Worm (Caenorhabditis elegans) whole organism, early embryonic: ENCODE measurements around the gene W03C9.1.

Source experiments
- B0310.2 ChIP-seq: sonication (generic microtip); optimal IDR thresholded peaks from 2 replicates; lab custom pipeline; 2016; ENCODE audit warnings: mild to moderate bottlenecking, missing genetic modification characterization, missing compliant biosample characterization
- F13C5.2 ChIP-seq: sonication (generic microtip); optimal IDR thresholded peaks from 2 replicates; lab custom pipeline; 2017; ENCODE audit warnings: mild to moderate bottlenecking, missing genetic modification characterization, inconsistent platforms, missing compliant biosample characterization
- aly-1 ChIP-seq: sonication (generic microtip); optimal IDR thresholded peaks from 2 replicates; lab custom pipeline; 2016; ENCODE audit warnings: missing genetic modification characterization, missing compliant biosample characterization
- ama-1 ChIP-seq: fragments of 150-350 bp; optimal IDR thresholded peaks from 2 replicates; lab custom pipeline; 2014
- ceh-13 ChIP-seq: fragments of 200-800 bp; sonication (Bioruptor generic); optimal IDR thresholded peaks from 2 replicates; lab custom pipeline; 2018; ENCODE audit warnings: mild to moderate bottlenecking, missing genetic modification characterization, missing compliant biosample characterization
- ceh-36 ChIP-seq: sonication (generic microtip); optimal IDR thresholded peaks from 2 replicates; lab custom pipeline; 2016; ENCODE audit warnings: missing genetic modification characterization, inconsistent platforms, missing compliant biosample characterization
- ets-7 ChIP-seq: sonication (generic microtip); optimal IDR thresholded peaks from 2 replicates; lab custom pipeline; 2016; ENCODE audit warnings: missing genotype, missing genetic modification characterization, missing compliant biosample characterization
- flt-1 ChIP-seq: fragments of 200-800 bp; sonication (Bioruptor generic); IDR thresholded peaks from 2 replicates; pipeline ENCODE4 v1.3.6; 2022; ENCODE audit warnings: missing genetic modification characterization, missing compliant biosample characterization
- hmbx-1 ChIP-seq: sonication (generic microtip); optimal IDR thresholded peaks from 2 replicates; lab custom pipeline; 2016; ENCODE audit warnings: mild to moderate bottlenecking, missing genetic modification characterization, missing compliant biosample characterization
- hmg-4 ChIP-seq: fragments of 200-800 bp; sonication (Bioruptor generic); optimal IDR thresholded peaks from 2 replicates; lab custom pipeline; 2018; ENCODE audit warnings: mild to moderate bottlenecking, missing genetic modification characterization, missing compliant biosample characterization
- hnd-1 ChIP-seq: sonication (generic microtip); optimal IDR thresholded peaks from 2 replicates; lab custom pipeline; 2016; ENCODE audit warnings: missing genetic modification characterization, missing compliant biosample characterization
- pes-1 ChIP-seq: fragments of 200-800 bp; sonication (Bioruptor generic); IDR thresholded peaks from 2 replicates; pipeline ENCODE4 v1.3.6; 2022; ENCODE audit warnings: missing genetic modification reagents, missing genetic modification characterization, missing compliant biosample characterization
- scrt-1 ChIP-seq: fragments of 200-800 bp; sonication (Bioruptor generic); IDR thresholded peaks from 2 replicates; pipeline ENCODE4 v1.3.6; 2022; ENCODE audit warnings: missing genetic modification characterization, missing compliant biosample characterization
- sea-1 ChIP-seq: fragments of 200-800 bp; sonication (Bioruptor generic); conservative IDR thresholded peaks from 2 replicates; pipeline ENCODE4 v1.3.6; 2022; ENCODE audit warnings: missing genetic modification characterization, missing compliant biosample characterization
- tbx-11 ChIP-seq: fragments of 200-800 bp; sonication (Bioruptor generic); IDR thresholded peaks from 2 replicates; pipeline ENCODE4 v1.3.6; 2022; ENCODE audit warnings: missing genetic modification characterization, missing compliant biosample characterization
- tbx-37 ChIP-seq: fragments of 200-800 bp; sonication (Bioruptor generic); conservative IDR thresholded peaks from 2 replicates; pipeline ENCODE4 v1.3.6; 2022; ENCODE audit warnings: missing genetic modification reagents, missing genetic modification characterization, missing compliant biosample characterization
- tra-4 ChIP-seq: sonication (generic microtip); optimal IDR thresholded peaks from 2 replicates; lab custom pipeline; 2017; ENCODE audit warnings: missing genetic modification characterization, missing compliant biosample characterization

W03C9.1 gene

ce11 chrII:11992701-11993100 is 30.8 kb upstream of the W03C9.1 start, which contains the start of gene dhps-1:
Gene dhps-1 (plus strand): TSS chrII:11993001.
- TF ChIP-seq tbx-37 (GFP tag; lab: Robert Waterston, UW): no peak
- no peak for TF ChIP-seq tbx-11 (GFP tag; lab: Robert Waterston, UW)
- TF ChIP-seq ama-1 (lab: Kevin White, UChicago): no peak
- no peak for TF ChIP-seq aly-1 (tag; lab: Kevin White, UChicago)
- no peak for TF ChIP-seq ceh-13 (GFP tag; lab: Kevin White, UChicago)
- no peak for TF ChIP-seq hnd-1 (tag; lab: Kevin White, UChicago)
- no peak for TF ChIP-seq scrt-1 (GFP tag; lab: Robert Waterston, UW)
- TF ChIP-seq hmbx-1 (tag; lab: Kevin White, UChicago): no peak
- TF ChIP-seq tra-4: no peak
- TF ChIP-seq ets-7 (tag; lab: Kevin White, UChicago): no peak
- TF ChIP-seq flt-1: no peak
- no peak for TF ChIP-seq pes-1 (GFP tag; lab: Robert Waterston, UW)
- no peak for TF ChIP-seq F13C5.2
- no peak for TF ChIP-seq B0310.2
- TF ChIP-seq sea-1: no peak
- TF ChIP-seq hmg-4 (GFP tag; lab: Kevin White, UChicago): no peak

ce11 chrII:11988724-11989123 is 26.8 kb upstream of the W03C9.1 start, which contains the start of gene Y17G7B.3:
Gene Y17G7B.3 (plus strand): TSS chrII:11989024.
- TF ChIP-seq tra-4 (no peak), ama-1 (lab: Kevin White, UChicago) (peak; percentile 37), B0310.2 (no peak), ceh-13 (GFP tag; lab: Kevin White, UChicago) (no peak)

- no peak for TF ChIP-seq ceh-13 (GFP tag; lab: Kevin White, UChicago)
- TF ChIP-seq pes-1 (GFP tag; lab: Robert Waterston, UW): 0 out of 2 replicates have a peak, but pooled peaks have one; percentile 41
- peak; percentile 62 for TF ChIP-seq F13C5.2
- no peak for TF ChIP-seq sea-1
- 0 out of 2 replicates have a peak, but pooled peaks have one; percentile 35 for TF ChIP-seq tbx-37 (GFP tag; lab: Robert Waterston, UW)
- TF ChIP-seq ama-1 (lab: Kevin White, UChicago): no peak
Measured at ce11 chrII:11980110-11980509, 18.2 kb upstream of the W03C9.1 start.

ce11 chrII:11979449-11980095 is 17.6 kb upstream of the W03C9.1 start, which contains the start of the genes ash-2 and Y17G7B.20:
Gene ash-2 (plus strand): TSS chrII:11979838.
Gene Y17G7B.20 (minus strand): TSS chrII:11979844.
- TF ChIP-seq hnd-1 (tag; lab: Kevin White, UChicago) (no peak), pes-1 (GFP tag; lab: Robert Waterston, UW) (no peak), ets-7 (tag; lab: Kevin White, UChicago) (no peak), B0310.2 (no peak), aly-1 (tag; lab: Kevin White, UChicago) (no peak), hmbx-1 (tag; lab: Kevin White, UChicago) (no peak), F13C5.2 (peak; percentile 74), tra-4 (no peak), sea-1 (no peak), ceh-13 (GFP tag; lab: Kevin White, UChicago) (no peak), ceh-36 (tag; lab: Kevin White, UChicago) (no peak), hmg-4 (GFP tag; lab: Kevin White, UChicago) (peak; percentile 58), ama-1 (lab: Kevin White, UChicago) (peak; percentile 72), scrt-1 (GFP tag; lab: Robert Waterston, UW) (no peak), flt-1 (no peak), tbx-11 (GFP tag; lab: Robert Waterston, UW) (no peak), tbx-37 (GFP tag; lab: Robert Waterston, UW) (no peak)

ce11 chrII:11978920-11979319 is 17.0 kb upstream of the W03C9.1 start:
- TF ChIP-seq tbx-11 (GFP tag; lab: Robert Waterston, UW): no peak
- no peak for TF ChIP-seq ets-7 (tag; lab: Kevin White, UChicago)
- no peak for TF ChIP-seq ama-1 (lab: Kevin White, UChicago)
- TF ChIP-seq ceh-36 (tag; lab: Kevin White, UChicago): no peak
- no peak for TF ChIP-seq F13C5.2
- TF ChIP-seq aly-1 (tag; lab: Kevin White, UChicago): no peak
- TF ChIP-seq hmbx-1 (tag; lab: Kevin White, UChicago): no peak
- TF ChIP-seq flt-1: no peak
- no peak for TF ChIP-seq hnd-1 (tag; lab: Kevin White, UChicago)
- no peak for TF ChIP-seq scrt-1 (GFP tag; lab: Robert Waterston, UW)

ce11 chrII:11978478-11978877 is 16.6 kb upstream of the W03C9.1 start:
- no peak for TF ChIP-seq B0310.2
- TF ChIP-seq hmg-4 (GFP tag; lab: Kevin White, UChicago): no peak
- no peak for TF ChIP-seq hnd-1 (tag; lab: Kevin White, UChicago)
- TF ChIP-seq aly-1 (tag; lab: Kevin White, UChicago): no peak
- TF ChIP-seq ets-7 (tag; lab: Kevin White, UChicago): no peak
- no peak for TF ChIP-seq ceh-13 (GFP tag; lab: Kevin White, UChicago)
- no peak for TF ChIP-seq flt-1
- no peak for TF ChIP-seq tbx-37 (GFP tag; lab: Robert Waterston, UW)
- TF ChIP-seq ama-1 (lab: Kevin White, UChicago): no peak
- TF ChIP-seq tbx-11 (GFP tag; lab: Robert Waterston, UW): no peak
- no peak for TF ChIP-seq tra-4

- TF ChIP-seq hnd-1 (tag; lab: Kevin White, UChicago) (no peak), scrt-1 (GFP tag; lab: Robert Waterston, UW) (peak; percentile 57; the same call in 1 of the 2 replicates), ceh-36 (tag; lab: Kevin White, UChicago) (no peak), flt-1 (peak; percentile 32; the same call in 1 of the 2 replicates), ama-1 (lab: Kevin White, UChicago) (peak; percentile 78), hmg-4 (GFP tag; lab: Kevin White, UChicago) (peak; percentile 34)
Measured at ce11 chrII:11977363-11977762, 15.4 kb upstream of the W03C9.1 start, which contains the start of gene Y17G7B.21. Gene Y17G7B.21 (minus strand): TSS chrII:11977661.
